Worm (Caenorhabditis elegans): ENCODE data around the gene F40C5.2.

Gene F40C5.2

DNA sequence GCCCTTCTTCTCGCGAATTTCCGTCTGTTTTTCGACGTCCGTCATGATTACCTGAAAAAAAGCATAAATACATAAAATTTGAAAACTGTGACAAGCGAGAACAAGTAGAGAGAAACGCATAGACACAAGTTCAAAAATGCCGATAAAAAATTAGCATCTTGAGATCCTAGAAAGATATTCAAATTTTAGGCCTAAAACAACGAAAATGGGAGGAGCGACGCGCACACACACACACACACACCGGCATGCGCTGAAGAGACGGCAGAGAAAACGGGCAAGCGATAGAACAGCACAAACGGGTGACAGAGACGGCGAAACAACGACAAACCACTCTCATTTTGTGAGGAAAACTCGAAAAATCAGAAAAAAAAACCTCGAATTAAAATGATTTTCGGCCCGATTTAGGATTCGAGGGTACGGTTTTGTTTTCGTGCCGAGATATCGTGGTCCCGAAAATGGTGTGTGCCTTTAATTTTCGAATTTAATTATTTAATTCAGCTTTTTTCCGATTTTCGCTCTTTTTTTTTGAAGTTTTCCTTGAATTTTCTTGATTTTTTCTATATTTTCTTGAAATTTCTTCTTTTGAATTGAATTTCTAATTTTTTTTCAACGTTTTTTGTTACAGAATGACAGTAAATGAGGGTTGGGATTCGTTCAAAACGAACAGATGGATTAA is 15.4 kb downstream of the F40C5.2 start, which contains the start of the genes rpl-11.1 and T22F3.2:
Gene rpl-11.1, minus strand, starts transcription at position 51 of the 676 bp plus-strand sequence.
Gene T22F3.2, plus strand, starts transcription at position 626 of the 676 bp plus-strand sequence.
- TF ChIP-seq let-526 (GFP tag; IDR thresholded peaks at IDR 0.05) (no peak), attf-5 (GFP tag; optimal IDR thresholded peaks at IDR 0.05) (peak; percentile 41), madf-6 (GFP tag; IDR thresholded peaks at IDR 0.05) (peak; percentile 9; the same call in 1 of the 2 replicates), ekl-4 (GFP tag; IDR thresholded peaks at IDR 0.05) (0 out of 2 replicates have a peak, but pooled peaks have one; percentile 20), snpc-1.1 (tag; optimal IDR thresholded peaks at IDR 0.05; ENCODE audit: insufficient read depth) (no peak), hmg-1.2 (GFP tag; IDR thresholded peaks at IDR 0.05) (peak; percentile 91), F22D6.2 (tag; optimal IDR thresholded peaks at IDR 0.05) (no peak), nfyb-1 (GFP tag; IDR thresholded peaks at IDR 0.05) (0 out of 2 replicates have a peak, but pooled peaks have one; percentile 17), cebp-1 (GFP tag; IDR thresholded peaks at IDR 0.05) (no peak), cebp-1 (tag; optimal IDR thresholded peaks at IDR 0.05) (peak; percentile 23), xnd-1 (tag; optimal IDR thresholded peaks at IDR 0.05) (no peak), F33H1.4 (GFP tag; IDR thresholded peaks at IDR 0.05) (peak; percentile 19; the same call in 1 of the 2 replicates), lsl-1 (GFP tag; optimal IDR thresholded peaks at IDR 0.05) (peak; percentile 47)

- TF ChIP-seq attf-6 (GFP tag; IDR thresholded peaks at IDR 0.05) (no peak), tbx-9 (tag; optimal IDR thresholded peaks at IDR 0.05; ENCODE audit: borderline replicate concordance) (no peak), attf-5 (GFP tag; optimal IDR thresholded peaks at IDR 0.05) (peak; percentile 17), ceh-100 (GFP tag; IDR thresholded peaks at IDR 0.05) (no peak), nhr-27 (tag; optimal IDR thresholded peaks at IDR 0.05) (no peak), dpff-1 (tag; optimal IDR thresholded peaks at IDR 0.05) (no peak), snpc-1.3 (tag; optimal IDR thresholded peaks at IDR 0.05; ENCODE audit: insufficient read depth) (peak; percentile 39), ceh-27 (GFP tag; optimal IDR thresholded peaks at IDR 0.05) (no peak), fkh-3 (tag; optimal IDR thresholded peaks at IDR 0.05) (no peak), cebp-1 (GFP tag; IDR thresholded peaks at IDR 0.05) (peak; percentile 88), cebp-1 (tag; optimal IDR thresholded peaks at IDR 0.05) (peak; percentile 98), aptf-3 (GFP tag; IDR thresholded peaks at IDR 0.05) (no peak), madf-6 (GFP tag; IDR thresholded peaks at IDR 0.05) (no peak; the same call in 1 of the 2 replicates), B0336.3 (GFP tag; IDR thresholded peaks at IDR 0.05) (no peak), F23B12.7 (tag; optimal IDR thresholded peaks at IDR 0.05; ENCODE audit: insufficient read depth) (no peak), ccch-3 (GFP tag; optimal IDR thresholded peaks at IDR 0.05) (no peak), gei-17 (GFP tag; optimal IDR thresholded peaks at IDR 0.05) (no peak), Y53G8AR.9 (GFP tag; conservative IDR thresholded peaks at IDR 0.05) (no peak), athp-1 (tag; optimal IDR thresholded peaks at IDR 0.05) (no peak), ZK185.1 (tag; optimal IDR thresholded peaks at IDR 0.05; ENCODE audit: poor library complexity, severe bottlenecking) (no peak), efl-1 (GFP tag; optimal IDR thresholded peaks at IDR 0.05) (no peak), F57A8.1 (GFP tag; optimal IDR thresholded peaks at IDR 0.05) (no peak), madf-10 (tag; optimal IDR thresholded peaks at IDR 0.05) (peak; percentile 10), ceh-40 (GFP tag; IDR thresholded peaks at IDR 0.05) (no peak), egrh-3 (GFP tag; IDR thresholded peaks at IDR 0.05) (peak; percentile 9; the same call in 1 of the 2 replicates), Y79H2A.3 (GFP tag; conservative IDR thresholded peaks at IDR 0.05) (no peak), hsf-1 (GFP tag; IDR thresholded peaks at IDR 0.05) (no peak), F57C9.4 (tag; optimal IDR thresholded peaks at IDR 0.05) (no peak), rec-8 (tag; optimal IDR thresholded peaks at IDR 0.05) (no peak), rpc-1 (optimal IDR thresholded peaks at IDR 0.05) (no peak), rpc-1 (tag; optimal IDR thresholded peaks at IDR 0.05) (no peak), hlh-12 (tag; optimal IDR thresholded peaks at IDR 0.05) (no peak), ama-1 (optimal IDR thresholded peaks at IDR 0.05) (no peak), ama-1 (GFP tag; optimal IDR thresholded peaks at IDR 0.05) (no peak), F49E8.2 (tag; optimal IDR thresholded peaks at IDR 0.05; ENCODE audit: insufficient read depth) (no peak), repo-1 (tag; optimal IDR thresholded peaks at IDR 0.05) (no peak), bed-1 (GFP tag; IDR thresholded peaks at IDR 0.05) (no peak)
Observed at ce11 chrV:3587633-3588032, 16.8 kb downstream of the F40C5.2 start.

Measured in whole organism, young adult.